Fruit fly (Drosophila melanogaster) whole organism, prepupa: ENCODE measurements around the gene Top3beta.

Experiments
- CG32006 ChIP-seq: fragments of 200-800 bp; sonication (Bioruptor generic); optimal IDR thresholded peaks from 3 replicates; lab custom pipeline; 2017; ENCODE audit warnings: missing biosample characterization, mild to moderate bottlenecking, missing genetic modification characterization
- CG34406 ChIP-seq: fragments of 200-800 bp; sonication (Bioruptor generic); optimal IDR thresholded peaks from 3 replicates; lab custom pipeline; 2016; ENCODE audit warnings: missing biosample characterization, missing genetic modification characterization
- CG6808 ChIP-seq: fragments of 200-800 bp; sonication (Bioruptor generic); optimal IDR thresholded peaks from 3 replicates; lab custom pipeline; 2017; ENCODE audit warnings: missing biosample characterization, missing genetic modification characterization, mild to moderate bottlenecking, moderate library complexity, missing genetic modification reagents
- CG9139 ChIP-seq: fragments of 200-800 bp; sonication (Bioruptor generic); optimal IDR thresholded peaks from 3 replicates; lab custom pipeline; 2017; ENCODE audit warnings: missing biosample characterization, mild to moderate bottlenecking, missing genetic modification characterization
- Gug ChIP-seq: fragments of 200-800 bp; sonication (Bioruptor generic); IDR thresholded peaks from 2 replicates; pipeline ENCODE4 v1.3.6; 2022; ENCODE audit warnings: missing biosample characterization, missing genetic modification characterization
- Lpt ChIP-seq: fragments of 200-800 bp; sonication (Bioruptor generic); optimal IDR thresholded peaks from 3 replicates; lab custom pipeline; 2016; ENCODE audit warnings: missing biosample characterization, missing genetic modification characterization
- fd85E ChIP-seq: fragments of 200-800 bp; sonication (Bioruptor generic); optimal IDR thresholded peaks from 3 replicates; lab custom pipeline; 2016; ENCODE audit warnings: missing biosample characterization, missing genetic modification characterization

dm6 chrX:6305317-6305716 is 17.5 kb upstream of the Top3beta start:
- TF ChIP-seq Gug (GFP tag; lab: Robert Waterston, UW) (no peak), CG32006 (GFP tag; lab: Kevin White, UChicago) (peak; percentile 37), CG34406 (peak; percentile 13), Lpt (GFP tag; lab: Kevin White, UChicago) (peak; percentile 51), fd85E (GFP tag; lab: Kevin White, UChicago) (no peak), CG9139 (GFP tag; lab: Kevin White, UChicago) (no peak), CG6808 (GFP tag; lab: Kevin White, UChicago) (no peak)
